Fruit fly (Drosophila melanogaster): ENCODE results near the gene CG7166.

The CG7166 gene

DNA sequence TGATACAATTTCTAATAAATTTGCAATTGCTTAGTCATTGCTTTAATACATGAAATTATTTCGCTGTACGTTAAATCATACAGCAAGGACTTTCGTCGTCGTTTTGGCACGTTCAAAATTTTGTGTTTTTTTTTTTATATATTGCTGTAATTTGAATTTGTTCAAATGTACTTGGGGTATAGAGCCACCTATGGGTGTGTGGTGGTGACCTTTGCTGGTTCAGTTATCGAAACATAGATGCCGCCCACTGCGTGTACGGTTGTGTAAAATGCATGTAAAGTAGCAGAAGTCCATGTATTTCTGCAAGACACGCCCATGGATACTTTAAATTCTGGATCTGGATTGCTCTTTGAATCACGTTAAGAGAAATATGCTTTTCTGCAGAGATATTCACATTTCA, 21.2 kb downstream of the CG7166 start:
- TF ChIP-seq CG9705 (GFP tag; optimal IDR thresholded peaks at IDR 0.05) (no peak), Dfd (GFP tag; optimal IDR thresholded peaks at IDR 0.05) (no peak), Vsx2 (GFP tag; optimal IDR thresholded peaks at IDR 0.05; ENCODE audit: partially characterized antibody) (no peak), Hr83 (GFP tag; optimal IDR thresholded peaks at IDR 0.05; ENCODE audit: poor library complexity, severe bottlenecking) (peak; percentile 44), woc (GFP tag; optimal IDR thresholded peaks at IDR 0.05) (no peak), fru (GFP tag; optimal IDR thresholded peaks at IDR 0.05) (peak; percentile 11), Mio (GFP tag; optimal IDR thresholded peaks at IDR 0.05) (no peak), jim (GFP tag; optimal IDR thresholded peaks at IDR 0.05) (no peak), usp (GFP tag; optimal IDR thresholded peaks at IDR 0.05) (no peak), dsf (GFP tag; optimal IDR thresholded peaks at IDR 0.05; ENCODE audit: borderline replicate concordance) (no peak), Sp1 (GFP tag; optimal IDR thresholded peaks at IDR 0.05) (no peak), sage (GFP tag; optimal IDR thresholded peaks at IDR 0.05) (no peak), OdsH (GFP tag; optimal IDR thresholded peaks at IDR 0.05) (peak; percentile 30), dl (GFP tag; optimal IDR thresholded peaks at IDR 0.05; ENCODE audit: insufficient read depth in 1 of 2, partially characterized antibody in 2 of 2) (no peak), ey (GFP tag; optimal IDR thresholded peaks at IDR 0.05) (peak; percentile 39), HLH106 (tag; optimal IDR thresholded peaks at IDR 0.05) (peak; percentile 5), h (GFP tag; optimal IDR thresholded peaks at IDR 0.05) (no peak), CrebA (GFP tag; optimal IDR thresholded peaks at IDR 0.05; ENCODE audit: borderline replicate concordance) (no peak), lola (GFP tag; optimal IDR thresholded peaks at IDR 0.05) (no peak), Hnf4 (GFP tag; optimal IDR thresholded peaks at IDR 0.05) (peak; percentile 41), Jra (GFP tag; optimal IDR thresholded peaks at IDR 0.05) (no peak), psq (GFP tag; optimal IDR thresholded peaks at IDR 0.05) (no peak), foxo (GFP tag; optimal IDR thresholded peaks at IDR 0.05) (no peak), br (GFP tag; optimal IDR thresholded peaks at IDR 0.05) (no peak), sv (GFP tag; optimal IDR thresholded peaks at IDR 0.05) (peak; percentile 14)

DNA sequence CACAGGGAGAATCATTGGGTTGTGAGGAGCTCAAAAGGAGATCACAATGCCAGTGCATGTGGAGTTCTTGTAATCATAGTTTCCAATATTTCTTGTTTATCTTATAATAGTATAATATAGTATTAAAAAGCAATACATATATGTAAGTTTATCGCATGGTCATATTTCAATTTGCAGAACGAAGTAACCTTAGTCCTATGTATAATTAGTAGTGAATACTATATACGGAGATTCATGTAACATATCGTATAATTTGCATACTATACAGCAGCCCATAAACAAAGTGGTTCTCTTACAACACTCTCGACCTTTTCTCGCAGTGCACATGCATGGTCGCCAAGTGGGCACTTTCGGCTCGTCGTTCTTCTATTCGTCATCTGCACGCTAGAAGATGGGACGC, 23.2 kb downstream of the CG7166 start:
- TF ChIP-seq Hr83 (GFP tag; optimal IDR thresholded peaks at IDR 0.05; ENCODE audit: poor library complexity, severe bottlenecking): no peak
- TF ChIP-seq psq (GFP tag; optimal IDR thresholded peaks at IDR 0.05): peak; percentile 22
- TF ChIP-seq HLH106 (tag; optimal IDR thresholded peaks at IDR 0.05): peak; percentile 7
- TF ChIP-seq foxo (GFP tag; optimal IDR thresholded peaks at IDR 0.05): peak in 1 of 2 experiments; percentile 16

DNA sequence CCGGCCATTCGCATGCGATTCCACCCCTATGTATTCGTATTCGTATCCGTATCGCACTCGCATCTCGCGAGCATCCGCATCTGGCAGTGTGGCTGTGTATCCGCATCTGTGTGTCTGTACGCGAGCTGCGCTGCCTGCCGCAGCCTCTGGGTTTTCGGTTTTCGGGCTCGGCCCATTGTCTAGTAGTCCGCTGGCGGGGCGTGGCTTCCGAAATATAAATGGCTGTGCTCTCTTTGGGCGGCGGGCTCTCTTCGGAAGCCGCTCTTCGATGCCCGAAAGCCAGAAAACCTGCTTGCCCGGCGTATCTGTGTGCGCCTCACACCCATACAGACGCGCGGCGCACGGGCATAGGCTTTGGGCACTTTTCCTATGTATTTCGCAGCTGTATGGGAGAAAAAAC, 27.1 kb downstream of the CG7166 start:
- TF ChIP-seq Dif (GFP tag; optimal IDR thresholded peaks at IDR 0.05; ENCODE audit: partially characterized antibody) (peak; percentile 17), tai (GFP tag; optimal IDR thresholded peaks at IDR 0.05) (no peak)

DNA sequence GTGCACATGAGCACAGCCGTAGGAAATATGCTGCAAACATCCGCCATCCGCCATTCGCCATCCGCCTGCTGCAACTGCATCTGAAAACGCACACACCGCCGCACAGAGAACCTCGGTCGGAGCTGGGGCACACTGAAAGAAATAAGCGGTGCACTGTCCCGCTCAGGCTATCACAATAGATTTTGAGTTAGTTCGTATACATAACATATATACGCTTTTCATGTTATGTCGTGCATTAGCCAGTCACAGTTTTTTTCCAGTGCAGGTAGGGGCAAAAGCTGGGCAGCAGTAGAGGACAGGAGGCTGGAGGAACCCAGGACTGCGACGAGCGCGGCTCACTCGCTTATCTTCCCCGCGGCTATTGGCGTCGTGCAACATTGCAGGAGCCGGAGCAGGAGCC, 31.0 kb downstream of the CG7166 start:
- peak; percentile 58 for TF ChIP-seq br (GFP tag; optimal IDR thresholded peaks at IDR 0.05)
- no peak for TF ChIP-seq CG32264 (GFP tag; optimal IDR thresholded peaks at IDR 0.05)
- peak; percentile 60 for TF ChIP-seq HLH106 (tag; optimal IDR thresholded peaks at IDR 0.05)
- TF ChIP-seq CrebA (GFP tag; optimal IDR thresholded peaks at IDR 0.05; ENCODE audit: borderline replicate concordance): no peak
- TF ChIP-seq fru (GFP tag; optimal IDR thresholded peaks at IDR 0.05): peak; percentile 75
- no peak for TF ChIP-seq GATAd (GFP tag; optimal IDR thresholded peaks at IDR 0.05)
- TF ChIP-seq tai (GFP tag; optimal IDR thresholded peaks at IDR 0.05): no peak
- TF ChIP-seq dmrt93B (GFP tag; optimal IDR thresholded peaks at IDR 0.05): peak; percentile 35
- no peak for TF ChIP-seq Vsx2 (GFP tag; optimal IDR thresholded peaks at IDR 0.05; ENCODE audit: partially characterized antibody)
- TF ChIP-seq sv (GFP tag; optimal IDR thresholded peaks at IDR 0.05): no peak
- TF ChIP-seq Abd-B (GFP tag; optimal IDR thresholded peaks at IDR 0.05): no peak
- TF ChIP-seq Dfd (GFP tag; optimal IDR thresholded peaks at IDR 0.05): no peak
- peak; percentile 63 for TF ChIP-seq Sp1 (GFP tag; optimal IDR thresholded peaks at IDR 0.05)
- peak; percentile 70 for TF ChIP-seq ey (GFP tag; optimal IDR thresholded peaks at IDR 0.05)
- TF ChIP-seq sage (GFP tag; optimal IDR thresholded peaks at IDR 0.05): no peak
- peak; percentile 21 for TF ChIP-seq CG9705 (GFP tag; optimal IDR thresholded peaks at IDR 0.05)
- TF ChIP-seq h (GFP tag; optimal IDR thresholded peaks at IDR 0.05): peak; percentile 75
- peak; percentile 68 for TF ChIP-seq OdsH (GFP tag; optimal IDR thresholded peaks at IDR 0.05)
- TF ChIP-seq jim (GFP tag; optimal IDR thresholded peaks at IDR 0.05): no peak
- no peak for TF ChIP-seq dsf (GFP tag; optimal IDR thresholded peaks at IDR 0.05; ENCODE audit: borderline replicate concordance)
- peak; percentile 58 for TF ChIP-seq psq (GFP tag; optimal IDR thresholded peaks at IDR 0.05)
- peak; percentile 56 for TF ChIP-seq rgr (GFP tag; optimal IDR thresholded peaks at IDR 0.05)
- TF ChIP-seq Dif (GFP tag; optimal IDR thresholded peaks at IDR 0.05; ENCODE audit: partially characterized antibody): no peak
- no peak for TF ChIP-seq Hr78 (GFP tag; optimal IDR thresholded peaks at IDR 0.05)
- no peak for TF ChIP-seq N (GFP tag; optimal IDR thresholded peaks at IDR 0.05)
- no peak for TF ChIP-seq usp (GFP tag; optimal IDR thresholded peaks at IDR 0.05)
- peak; percentile 3 for TF ChIP-seq Jra (GFP tag; optimal IDR thresholded peaks at IDR 0.05)
- no peak for TF ChIP-seq lola (GFP tag; optimal IDR thresholded peaks at IDR 0.05)
- TF ChIP-seq Myc (optimal IDR thresholded peaks at IDR 0.05): no peak
- no peak for TF ChIP-seq dl (GFP tag; optimal IDR thresholded peaks at IDR 0.05; ENCODE audit: insufficient read depth in 1 of 2, partially characterized antibody in 2 of 2)
- TF ChIP-seq Rel (GFP tag; optimal IDR thresholded peaks at IDR 0.05): no peak
- no peak for TF ChIP-seq Rel (tag; optimal IDR thresholded peaks at IDR 0.05)
- TF ChIP-seq foxo (GFP tag; optimal IDR thresholded peaks at IDR 0.05): peak in 1 of 2 experiments; percentile 74
- TF ChIP-seq woc (GFP tag; optimal IDR thresholded peaks at IDR 0.05): peak; percentile 47
- peak; percentile 66 for TF ChIP-seq Hnf4 (GFP tag; optimal IDR thresholded peaks at IDR 0.05)
- no peak for TF ChIP-seq brk (GFP tag; optimal IDR thresholded peaks at IDR 0.05)

Data from whole organism, wandering third instar larva.